Fruit fly (Drosophila melanogaster): ENCODE data around the gene CG15628.

Gene CG15628

dm6 chr2L:4810697-4811490 is 10.7 kb upstream of the CG15628 start (continued):
- TF ChIP-seq CG6813 (GFP tag; optimal IDR thresholded peaks at IDR 0.05) (peak; percentile 44), Dbx (GFP tag; IDR thresholded peaks at IDR 0.05) (peak; percentile 40; the same call in 1 of the 3 replicates), CG17186 (GFP tag; optimal IDR thresholded peaks at IDR 0.05) (no peak), CG4360 (GFP tag; IDR thresholded peaks at IDR 0.05) (no peak), usp (GFP tag; optimal IDR thresholded peaks at IDR 0.05) (no peak), seq (GFP tag; IDR thresholded peaks at IDR 0.05) (no peak), Bdp1 (GFP tag; optimal IDR thresholded peaks at IDR 0.05) (peak; percentile 25), CG9215 (GFP tag; IDR thresholded peaks at IDR 0.05) (0 out of 2 replicates have a peak, but pooled peaks have one; percentile 21), Doc2 (GFP tag; IDR thresholded peaks at IDR 0.05) (no peak), Vsx1 (GFP tag; optimal IDR thresholded peaks at IDR 0.05) (no peak), shn (GFP tag; optimal IDR thresholded peaks at IDR 0.05) (peak; percentile 50), Ptx1 (GFP tag; IDR thresholded peaks at IDR 0.05) (peak; percentile 68), D19A (tag; optimal IDR thresholded peaks at IDR 0.05) (peak; percentile 100), CG7271 (tag; optimal IDR thresholded peaks at IDR 0.05) (no peak), schlank (tag; optimal IDR thresholded peaks at IDR 0.05) (no peak), CG32532 (GFP tag; IDR thresholded peaks at IDR 0.05) (0 out of 2 replicates have a peak, but pooled peaks have one; percentile 14), dan (GFP tag; IDR thresholded peaks at IDR 0.05) (no peak), slou (GFP tag; optimal IDR thresholded peaks at IDR 0.05) (peak; percentile 57), fd64A (GFP tag; optimal IDR thresholded peaks at IDR 0.05) (no peak), amos (GFP tag; IDR thresholded peaks at IDR 0.05; ENCODE audit: partially characterized antibody) (no peak), odd (GFP tag; optimal IDR thresholded peaks at IDR 0.05) (peak; percentile 73), ac (GFP tag; optimal IDR thresholded peaks at IDR 0.05) (peak; percentile 36), Ada2b (GFP tag; IDR thresholded peaks at IDR 0.05) (peak; percentile 42; the same call in 1 of the 2 replicates), dysf (GFP tag; IDR thresholded peaks at IDR 0.05) (peak; percentile 81), chm (GFP tag; IDR thresholded peaks at IDR 0.05) (no peak), Kr (GFP tag; optimal IDR thresholded peaks at IDR 0.05) (no peak), CG10274 (GFP tag; optimal IDR thresholded peaks at IDR 0.05) (peak; percentile 52), CG10431 (GFP tag; optimal IDR thresholded peaks at IDR 0.05) (peak; percentile 56), H2.0 (GFP tag; IDR thresholded peaks at IDR 0.05) (no peak; the same call in 1 of the 2 replicates), CG15601 (tag; optimal IDR thresholded peaks at IDR 0.05) (peak; percentile 54), tx (GFP tag; optimal IDR thresholded peaks at IDR 0.05) (peak; percentile 24), pan (optimal IDR thresholded peaks at IDR 0.05) (peak in 1 of 2 experiments; percentile 27), pan (GFP tag; optimal IDR thresholded peaks at IDR 0.05 in 1 of 2, IDR thresholded peaks at IDR 0.05 in 1 of 2) (peak in 1 of 2 experiments; percentile 23), Aef1 (GFP tag; IDR thresholded peaks at IDR 0.05) (peak; percentile 59), klu (GFP tag; IDR thresholded peaks at IDR 0.05) (peak; percentile 68; the same call in 1 of the 2 replicates), sna (GFP tag; IDR thresholded peaks at IDR 0.05; ENCODE audit: partially characterized antibody) (no peak), CG7372 (GFP tag; IDR thresholded peaks at IDR 0.05) (no peak), al (GFP tag; IDR thresholded peaks at IDR 0.05) (no peak), wor (GFP tag; IDR thresholded peaks at IDR 0.05) (0 out of 2 replicates have a peak, but pooled peaks have one; percentile 22), CG5180 (GFP tag; optimal IDR thresholded peaks at IDR 0.05) (peak; percentile 20), Oli (tag; optimal IDR thresholded peaks at IDR 0.05) (peak; percentile 83), CG13775 (GFP tag; optimal IDR thresholded peaks at IDR 0.05) (peak; percentile 81), gce (GFP tag; IDR thresholded peaks at IDR 0.05) (no peak), gt (GFP tag; IDR thresholded peaks at IDR 0.05) (no peak), psq (GFP tag; optimal IDR thresholded peaks at IDR 0.05) (peak; percentile 30), ATbp (GFP tag; optimal IDR thresholded peaks at IDR 0.05) (peak; percentile 60), CG10366 (GFP tag; IDR thresholded peaks at IDR 0.05) (no peak), CG6765 (GFP tag; optimal IDR thresholded peaks at IDR 0.05) (no peak), ara (GFP tag; IDR thresholded peaks at IDR 0.05) (no peak), lbe (GFP tag; optimal IDR thresholded peaks at IDR 0.05) (no peak)
